Worm (Caenorhabditis elegans): Measurements from ENCODE around the gene E02H1.5.

DNA sequence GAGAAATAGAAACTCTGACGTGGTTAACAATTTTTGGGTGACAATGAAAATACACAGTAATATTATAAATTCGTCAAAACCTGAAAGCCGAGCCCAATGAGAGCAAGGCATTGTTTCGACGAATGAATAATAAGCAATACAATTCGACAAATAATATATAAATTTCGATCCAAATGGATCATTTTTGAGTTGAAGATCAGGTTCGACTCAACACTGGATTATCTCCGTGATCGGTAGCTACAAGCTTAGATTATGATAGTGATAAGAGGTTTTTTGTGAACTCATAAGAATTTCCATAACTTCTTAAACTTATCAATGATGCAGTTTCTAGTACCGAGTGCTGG is 22.9 kb downstream of the E02H1.5 start:
- TF ChIP-seq lin-15B (tag; optimal IDR thresholded peaks at IDR 0.05) = peak; percentile 12
- TF ChIP-seq ceh-44 (GFP tag; IDR thresholded peaks at IDR 0.05) = 0 out of 2 replicates have a peak, but pooled peaks have one; percentile 7
- TF ChIP-seq ceh-28 (tag; optimal IDR thresholded peaks at IDR 0.05) = no peak
- no peak for TF ChIP-seq lin-38 (GFP tag; IDR thresholded peaks at IDR 0.05)

Measured in whole organism, L4 larva.